Fruit fly (Drosophila melanogaster) whole organism, larva: ENCODE results near the gene CG34354.

Source experiments
- noc ChIP-seq: fragments of 200-800 bp; sonication (Bioruptor generic); optimal IDR thresholded peaks from 3 replicates; lab custom pipeline; 2019; ENCODE audit warnings: missing biosample characterization, mild to moderate bottlenecking, missing genetic modification characterization, moderate library complexity

The CG34354 gene

DNA sequence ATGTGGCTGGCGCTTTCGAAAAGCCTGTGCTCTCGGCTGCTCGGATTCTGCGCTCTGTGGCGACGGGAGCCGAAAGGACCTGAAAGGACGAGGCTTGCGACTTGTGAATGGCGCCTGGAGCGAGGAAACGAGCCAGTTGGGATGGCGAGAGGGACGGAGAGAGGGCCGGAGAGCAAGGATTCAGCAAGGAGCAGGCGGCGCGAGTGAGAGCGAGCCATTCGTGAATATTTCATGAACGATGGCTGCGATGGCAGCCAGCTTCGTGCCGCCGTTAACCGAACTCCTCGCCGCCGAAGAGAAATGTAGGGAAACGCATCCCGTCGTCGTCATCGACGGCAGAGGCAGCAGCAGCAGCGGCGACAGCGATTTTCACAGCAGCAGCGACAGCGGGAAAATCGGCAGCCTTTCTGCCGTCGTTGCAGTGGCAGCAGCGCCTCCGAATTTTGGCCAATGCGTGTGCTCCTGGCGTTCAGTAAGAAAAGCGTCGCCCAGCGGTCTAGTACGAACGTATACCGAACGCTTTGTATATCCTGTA lies at the start of gene CG34354:
CG34354 (plus strand) TSS at position 485 of the 535 bp plus-strand sequence.
- TF ChIP-seq noc (tag; lab: Kevin White, UChicago): no peak

DNA sequence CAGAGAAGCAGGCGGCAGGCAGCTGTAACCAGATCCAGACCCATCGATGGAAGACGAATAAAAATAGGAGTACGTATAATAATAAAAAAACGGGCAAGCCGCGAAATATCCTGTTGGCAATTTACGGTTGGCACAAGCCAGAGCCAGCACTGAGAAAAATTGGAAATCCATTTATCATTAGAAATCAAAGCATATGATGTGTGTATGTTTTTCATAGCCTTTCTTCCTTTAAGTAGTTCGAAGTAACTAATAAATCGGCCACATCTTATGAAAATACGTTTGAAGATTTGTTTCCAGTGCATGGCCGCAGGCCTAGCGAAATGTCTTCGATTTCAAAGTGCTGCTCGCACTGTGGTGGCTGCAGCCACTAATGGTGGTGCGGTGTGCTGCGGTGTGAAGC lies 29.9 kb upstream of the CG34354 start:
- TF ChIP-seq noc (tag; lab: Kevin White, UChicago): no peak

DNA sequence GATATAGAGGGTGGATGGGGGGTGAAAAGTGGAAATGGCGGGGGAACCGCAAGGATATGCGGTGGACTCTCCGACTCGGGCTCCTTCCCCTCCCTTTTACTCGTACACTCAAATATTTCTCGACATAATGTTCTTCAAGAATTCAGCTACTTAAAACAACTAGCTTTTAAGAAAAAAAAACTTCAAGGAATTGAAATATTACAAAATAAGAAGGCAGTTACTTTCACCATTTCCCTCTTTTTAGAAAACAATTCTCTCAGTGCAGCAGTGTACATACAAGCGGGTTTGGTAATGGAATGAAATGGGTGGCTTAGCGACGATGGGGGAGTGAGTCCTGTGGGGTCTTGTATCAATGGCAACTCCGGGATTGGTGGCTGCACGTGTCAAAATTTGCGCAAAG lies 28.6 kb upstream of the CG34354 start:
- no peak for TF ChIP-seq noc (tag; lab: Kevin White, UChicago)

DNA sequence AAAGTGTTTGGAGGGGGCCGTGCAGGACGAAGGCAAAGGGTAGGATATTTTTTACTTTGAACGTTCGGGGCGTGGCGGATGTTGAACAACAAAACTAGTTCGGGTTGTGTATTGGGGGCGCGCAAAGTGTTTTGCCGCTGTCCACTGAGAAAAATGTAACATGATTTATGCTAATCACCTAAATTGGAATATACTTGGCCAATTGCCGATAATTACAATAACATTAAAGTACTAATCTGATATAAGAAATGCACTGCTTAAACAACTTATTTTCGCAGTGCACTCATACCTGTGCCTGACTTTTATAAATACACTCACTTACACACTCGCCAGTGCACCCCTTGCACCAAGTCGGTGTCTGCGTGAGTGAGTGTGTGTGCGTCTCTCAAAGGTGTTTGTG lies 20.4 kb upstream of the CG34354 start:
- no peak for TF ChIP-seq noc (tag; lab: Kevin White, UChicago)

DNA sequence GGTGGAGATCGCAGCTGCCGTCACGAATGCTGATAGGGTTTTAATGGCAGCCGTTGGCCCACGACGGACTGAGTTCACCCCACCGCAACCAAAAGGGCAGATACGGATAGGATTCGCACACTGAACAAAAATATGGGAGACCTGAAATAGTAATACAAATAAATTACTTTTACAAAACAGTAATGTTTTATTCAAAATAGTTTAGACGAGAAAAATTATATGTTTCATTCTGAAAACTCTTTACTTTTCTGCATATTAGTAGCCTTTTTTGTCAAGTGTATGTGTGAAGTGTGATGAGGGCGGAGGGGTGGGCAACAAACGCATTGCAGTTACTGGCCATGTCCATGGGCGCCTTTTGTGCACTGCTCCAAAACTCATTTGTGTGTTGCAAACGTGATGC lies 89.5 kb downstream of the CG34354 start:
- TF ChIP-seq noc (tag; lab: Kevin White, UChicago): no peak

DNA sequence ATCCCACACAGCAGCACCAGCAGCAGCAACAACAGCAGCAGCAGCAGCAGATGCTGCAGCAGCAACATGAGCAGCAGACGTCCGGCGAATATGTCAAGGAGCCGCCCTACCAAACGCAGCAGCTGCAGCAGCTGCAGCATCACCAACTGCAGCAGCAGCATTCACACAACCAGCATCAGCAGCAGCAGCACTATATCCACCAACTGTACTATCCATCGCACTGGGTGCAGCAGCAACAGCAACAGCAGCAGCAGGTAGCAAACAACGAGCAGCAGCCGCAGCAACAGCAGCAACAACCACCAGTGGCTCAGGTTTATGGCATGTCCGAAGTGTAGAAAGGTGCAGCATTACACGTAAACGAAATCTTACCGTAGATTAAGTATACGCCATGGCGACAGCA lies 91.1 kb downstream of the CG34354 start:
- TF ChIP-seq noc (tag; lab: Kevin White, UChicago): no peak

DNA sequence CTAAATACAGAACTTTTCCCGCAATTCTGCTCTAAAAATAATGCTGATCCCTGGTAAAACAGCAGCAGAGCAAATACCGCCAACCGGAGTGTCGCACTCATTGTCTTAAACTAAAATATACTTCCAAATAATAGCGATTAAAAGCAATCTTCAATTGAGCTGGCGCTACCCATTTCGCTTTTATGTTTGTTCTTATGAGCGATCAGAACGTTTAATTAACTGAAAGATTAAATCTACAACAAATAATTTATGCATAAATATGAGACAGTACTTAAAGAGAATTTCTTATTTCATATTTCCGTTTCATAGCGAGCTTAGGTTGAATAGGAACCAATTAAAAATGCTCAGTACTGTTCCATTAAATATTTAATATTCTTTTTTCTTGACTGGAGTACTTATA lies 116.8 kb downstream of the CG34354 start, which contains the start of gene CG43125:
CG43125 (minus strand) TSS at position 101 of the 400 bp plus-strand sequence.
- TF ChIP-seq noc (tag; lab: Kevin White, UChicago): no peak

DNA sequence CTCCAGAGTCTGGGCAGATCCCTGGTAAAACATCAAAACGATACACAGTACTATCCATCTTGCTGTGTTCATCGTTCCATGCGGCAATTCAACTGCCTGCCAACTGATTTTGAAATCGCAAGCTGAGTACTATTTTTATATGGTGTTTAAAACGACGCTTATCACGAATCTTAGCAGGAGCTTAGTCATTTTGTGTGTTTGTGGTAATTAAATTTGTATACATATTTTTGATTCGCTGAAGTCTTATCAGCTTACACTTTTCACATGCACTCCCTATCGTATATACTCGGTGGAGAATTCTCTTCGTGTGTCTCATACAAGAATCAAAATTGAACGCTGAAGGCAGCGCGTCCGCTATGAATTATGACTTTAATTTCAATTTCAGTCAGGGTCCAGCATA lies 118.0 kb downstream of the CG34354 start, which contains the start of gene CG43124:
CG43124 (minus strand) TSS at position 101 of the 400 bp plus-strand sequence.
- no peak for TF ChIP-seq noc (tag; lab: Kevin White, UChicago)

DNA sequence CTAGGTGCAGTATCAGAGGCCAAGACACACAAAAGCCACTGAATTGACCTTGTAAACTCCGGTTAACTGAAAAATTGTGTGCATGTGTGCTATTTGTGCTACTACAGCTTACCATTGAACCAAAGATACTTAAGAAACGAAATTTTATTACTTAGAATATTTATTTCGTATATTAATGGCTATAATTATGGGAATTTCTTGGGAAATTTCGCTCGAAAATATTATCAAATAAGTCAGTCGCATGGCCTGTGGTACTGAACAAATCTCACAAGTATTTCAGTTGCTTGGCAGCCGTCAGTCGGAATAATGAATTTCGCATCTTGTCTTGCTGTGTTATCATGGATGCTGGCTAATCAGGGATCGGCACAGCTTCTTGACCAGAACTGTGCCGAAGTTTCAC lies 135.6 kb downstream of the CG34354 start, which contains the start of gene CG34436:
CG34436 (plus strand) TSS at position 301 of the 400 bp plus-strand sequence.
- no peak for TF ChIP-seq noc (tag; lab: Kevin White, UChicago)

DNA sequence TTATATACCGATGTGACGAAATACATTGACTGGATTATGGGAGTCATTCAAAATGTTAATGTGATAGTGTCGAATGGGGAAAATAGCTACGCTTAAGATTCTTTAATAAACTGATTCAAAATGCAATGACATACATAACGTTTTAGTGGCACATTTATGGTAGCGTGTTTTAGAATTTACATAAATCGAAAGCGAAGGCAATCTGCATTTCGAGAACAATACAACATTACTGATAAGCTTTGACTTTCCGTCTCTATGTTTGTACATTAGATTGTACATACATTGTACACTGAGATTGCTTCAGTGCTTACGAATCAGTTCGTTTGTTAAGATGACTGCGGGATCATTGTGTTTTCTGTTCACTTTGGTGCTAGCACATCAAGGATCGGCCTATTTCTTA lies 136.7 kb downstream of the CG34354 start, which contains the start of gene CG34437:
CG34437 (plus strand) TSS at position 301 of the 400 bp plus-strand sequence.
- TF ChIP-seq noc (tag; lab: Kevin White, UChicago): no peak
